Worm (Caenorhabditis elegans) whole organism, L3 larva: ENCODE measurements around the gene C53C11.1.

Experiments used
- R02D3.7 ChIP-seq: fragments of 150-350 bp; optimal IDR thresholded peaks from 2 replicates; lab custom pipeline; 2014; ENCODE audit warnings: missing biosample characterization, missing genetic modification characterization
- ZK546.5 ChIP-seq: sonication (generic microtip); optimal IDR thresholded peaks from 2 replicates; lab custom pipeline; 2017; ENCODE audit warnings: missing biosample characterization, missing genetic modification characterization
- aly-2 ChIP-seq: fragments of 150-350 bp; optimal IDR thresholded peaks from 2 replicates; lab custom pipeline; 2014; ENCODE audit warnings: missing biosample characterization, missing genetic modification characterization
- ama-1 ChIP-seq: fragments of 150-350 bp; optimal IDR thresholded peaks from 2 replicates; lab custom pipeline; 2018
- ceh-16 ChIP-seq: sonication (generic microtip); optimal IDR thresholded peaks from 2 replicates; lab custom pipeline; 2017; ENCODE audit warnings: missing biosample characterization, missing genetic modification characterization
- ceh-28 ChIP-seq: fragments of 150-350 bp; optimal IDR thresholded peaks from 2 replicates; lab custom pipeline; 2014; ENCODE audit warnings: missing biosample characterization, missing genetic modification reagents, missing genetic modification characterization
- ceh-82 ChIP-seq: fragments of 150-350 bp; optimal IDR thresholded peaks from 2 replicates; lab custom pipeline; 2014; ENCODE audit warnings: missing biosample characterization, missing genetic modification characterization
- ceh-9 ChIP-seq: sonication (generic microtip); optimal IDR thresholded peaks from 2 replicates; lab custom pipeline; 2018; ENCODE audit warnings: missing biosample characterization, missing genetic modification characterization
- daf-12 ChIP-seq: fragments of 150-350 bp; optimal IDR thresholded peaks from 2 replicates; lab custom pipeline; 2014; ENCODE audit warnings: missing biosample characterization, missing genetic modification reagents, missing genetic modification characterization
- egl-27 ChIP-seq: sonication (generic microtip); optimal IDR thresholded peaks from 4 replicates; lab custom pipeline; 2017; ENCODE audit warnings: missing biosample characterization, missing genetic modification reagents, missing genetic modification characterization
- egl-5 ChIP-seq: fragments of 150-350 bp; optimal IDR thresholded peaks from 2 replicates; lab custom pipeline; 2017; ENCODE audit warnings: missing biosample characterization, missing genetic modification reagents, missing genetic modification characterization, inconsistent platforms
- elt-1 ChIP-seq: fragments of 150-350 bp; optimal IDR thresholded peaks from 2 replicates; lab custom pipeline; 2014; ENCODE audit warnings: missing biosample characterization, missing genetic modification characterization
- elt-2 ChIP-seq: sonication (generic microtip); optimal IDR thresholded peaks from 2 replicates; lab custom pipeline; 2016; ENCODE audit warnings: missing genetic modification reagents, mild to moderate bottlenecking, missing genetic modification characterization, missing compliant biosample characterization
- elt-3 ChIP-seq, 3 experiments: fragments of 150-350 bp in 1 of 3; sonication (generic microtip) in 2 of 3; optimal IDR thresholded peaks; 2 replicates in 2 of 3; 4 replicates in 1 of 3; lab custom pipeline; 2014 to 2017; ENCODE audit warnings: missing biosample characterization in 3 of 3, missing genetic modification characterization in 3 of 3
- eor-1 ChIP-seq, 2 experiments: fragments of 150-350 bp; optimal IDR thresholded peaks; 2 replicates each; lab custom pipeline; 2014 to 2018; ENCODE audit warnings: missing biosample characterization in 2 of 2, missing genetic modification characterization in 2 of 2
- fkh-10 ChIP-seq: sonication (generic microtip); optimal IDR thresholded peaks from 2 replicates; lab custom pipeline; 2017; ENCODE audit warnings: missing biosample characterization, missing genetic modification reagents, missing genetic modification characterization
- fkh-2 ChIP-seq: fragments of 150-350 bp; optimal IDR thresholded peaks from 2 replicates; lab custom pipeline; 2014; ENCODE audit warnings: missing biosample characterization, missing genetic modification reagents, missing genetic modification characterization
- fos-1 ChIP-seq: fragments of 150-350 bp; optimal IDR thresholded peaks from 2 replicates; lab custom pipeline; 2014; ENCODE audit warnings: missing biosample characterization, missing genetic modification characterization
- jun-1 ChIP-seq: fragments of 150-350 bp; optimal IDR thresholded peaks from 2 replicates; lab custom pipeline; 2014; ENCODE audit warnings: missing biosample characterization, missing genetic modification reagents, missing genetic modification characterization
- lin-39 ChIP-seq: fragments of 150-350 bp; optimal IDR thresholded peaks from 2 replicates; lab custom pipeline; 2018; ENCODE audit warnings: missing biosample characterization, missing genetic modification reagents, missing genetic modification characterization
- mml-1 ChIP-seq: fragments of 150-350 bp; sonication (generic microtip); optimal IDR thresholded peaks from 3 replicates; lab custom pipeline; 2014; ENCODE audit warnings: missing biosample characterization, missing genetic modification characterization
- nhr-11 ChIP-seq: fragments of 150-350 bp; optimal IDR thresholded peaks from 2 replicates; lab custom pipeline; 2014; ENCODE audit warnings: missing biosample characterization, missing genetic modification characterization
- nhr-12 ChIP-seq: fragments of 150-350 bp; optimal IDR thresholded peaks from 2 replicates; lab custom pipeline; 2014; ENCODE audit warnings: missing biosample characterization, missing genetic modification characterization
- nhr-23 ChIP-seq: fragments of 150-350 bp; optimal IDR thresholded peaks from 2 replicates; lab custom pipeline; 2014; ENCODE audit warnings: missing biosample characterization, missing genetic modification reagents, missing genetic modification characterization
- nhr-25 ChIP-seq: sonication (generic microtip); optimal IDR thresholded peaks from 2 replicates; lab custom pipeline; 2017; ENCODE audit warnings: missing biosample characterization, missing genetic modification characterization
- nhr-28 ChIP-seq: fragments of 150-350 bp; optimal IDR thresholded peaks from 2 replicates; lab custom pipeline; 2014; ENCODE audit warnings: missing biosample characterization, missing genetic modification characterization
- nhr-43 ChIP-seq: sonication (generic microtip); optimal IDR thresholded peaks from 2 replicates; lab custom pipeline; 2016; ENCODE audit warnings: mild to moderate bottlenecking, missing genetic modification characterization, missing compliant biosample characterization; ENCODE audit not compliant: poor library complexity, severe bottlenecking
- nhr-67 ChIP-seq: fragments of 150-350 bp; optimal IDR thresholded peaks from 2 replicates; lab custom pipeline; 2014; ENCODE audit warnings: missing biosample characterization, missing genetic modification characterization
- nhr-77 ChIP-seq: fragments of 150-350 bp; optimal IDR thresholded peaks from 2 replicates; lab custom pipeline; 2014; ENCODE audit warnings: missing biosample characterization, missing genetic modification characterization
- pha-4 ChIP-seq: fragments of 150-350 bp; optimal IDR thresholded peaks from 2 replicates; lab custom pipeline; 2014; ENCODE audit warnings: missing biosample characterization, missing genetic modification reagents, missing genetic modification characterization
- snpc-4 ChIP-seq: fragments of 150-350 bp; optimal IDR thresholded peaks from 2 replicates; lab custom pipeline; 2014; ENCODE audit warnings: missing biosample characterization, missing genetic modification characterization
- unc-39 ChIP-seq: sonication (generic microtip); optimal IDR thresholded peaks from 4 replicates; lab custom pipeline; 2017; ENCODE audit warnings: missing biosample characterization, missing genetic modification characterization
- unc-62 ChIP-seq: fragments of 150-350 bp; sonication (generic microtip); optimal IDR thresholded peaks from 4 replicates; lab custom pipeline; 2014; ENCODE audit warnings: missing biosample characterization, missing genetic modification reagents, missing genetic modification characterization
- zag-1 ChIP-seq: fragments of 150-350 bp; optimal IDR thresholded peaks from 2 replicates; lab custom pipeline; 2014; ENCODE audit warnings: missing biosample characterization, missing genetic modification characterization
- ztf-11 ChIP-seq: fragments of 150-350 bp; optimal IDR thresholded peaks from 2 replicates; lab custom pipeline; 2014; ENCODE audit warnings: missing biosample characterization, missing genetic modification characterization
- ztf-4 ChIP-seq: fragments of 150-350 bp; optimal IDR thresholded peaks from 2 replicates; lab custom pipeline; 2014; ENCODE audit warnings: missing biosample characterization, missing genetic modification characterization

C53C11.1 gene

ce11 chrX:17359452-17359851 is 18.9 kb downstream of the C53C11.1 start, which contains the start of gene npr-36:
Gene npr-36, plus strand, starts transcription at chrX:17359752.
- no peak for TF ChIP-seq daf-12
- no peak for TF ChIP-seq egl-5 (tag; lab: Kevin White, UChicago)
- TF ChIP-seq ztf-11 (tag; lab: Kevin White, UChicago) = no peak
- TF ChIP-seq unc-62 (GFP tag; lab: Kevin White, UChicago) = no peak
- TF ChIP-seq unc-39 (tag; lab: Kevin White, UChicago) = no peak
- TF ChIP-seq aly-2 (tag; lab: Kevin White, UChicago) = no peak
- TF ChIP-seq nhr-25 (tag; lab: Kevin White, UChicago) = no peak
- no peak for TF ChIP-seq nhr-23 (tag; lab: Kevin White, UChicago)
- TF ChIP-seq zag-1 = no peak
- no peak for TF ChIP-seq elt-3 (tag; optimal IDR thresholded peaks at IDR 0.05; lab: Kevin White, UChicago)
- no peak for TF ChIP-seq ZK546.5 (tag; lab: Kevin White, UChicago)
- TF ChIP-seq pha-4 (tag; lab: Kevin White, UChicago) = no peak
- TF ChIP-seq nhr-12 (tag; lab: Kevin White, UChicago) = no peak
- TF ChIP-seq nhr-28 = no peak
- TF ChIP-seq fkh-10 (GFP tag; lab: Kevin White, UChicago) = no peak
- TF ChIP-seq jun-1 = no peak
- no peak for TF ChIP-seq elt-1
- no peak for TF ChIP-seq ztf-4 (tag; lab: Kevin White, UChicago)
- TF ChIP-seq ceh-82 (tag; lab: Kevin White, UChicago) = no peak

ce11 chrX:17362529-17362928 is 21.9 kb downstream of the C53C11.1 start, which contains the start of gene F10D7.11:
Gene F10D7.11, plus strand, starts transcription at chrX:17362829.
- TF ChIP-seq R02D3.7 (no peak), elt-2 (tag; lab: Kevin White, UChicago) (no peak), ZK546.5 (tag; lab: Kevin White, UChicago) (no peak), fos-1 (tag; lab: Kevin White, UChicago) (no peak), fkh-2 (tag; lab: Kevin White, UChicago) (no peak), mml-1 (tag; lab: Kevin White, UChicago) (no peak), jun-1 (no peak), nhr-43 (tag; lab: Kevin White, UChicago) (no peak), unc-39 (tag; lab: Kevin White, UChicago) (no peak), ama-1 (lab: Kevin White, UChicago) (no peak), ceh-28 (tag; lab: Kevin White, UChicago) (no peak), nhr-11 (tag; lab: Kevin White, UChicago) (no peak), egl-5 (tag; lab: Kevin White, UChicago) (no peak), eor-1 (tag; optimal IDR thresholded peaks at IDR 0.05; lab: Kevin White, UChicago) (no peak), ceh-16 (no peak), egl-27 (tag; lab: Kevin White, UChicago) (no peak)

ce11 chrX:17363491-17363890 is 22.9 kb downstream of the C53C11.1 start:
- no peak for TF ChIP-seq nhr-12 (tag; lab: Kevin White, UChicago)
- TF ChIP-seq ztf-11 (tag; lab: Kevin White, UChicago) = no peak
- no peak for TF ChIP-seq snpc-4
- no peak for TF ChIP-seq aly-2 (tag; lab: Kevin White, UChicago)
- TF ChIP-seq egl-5 (tag; lab: Kevin White, UChicago) = no peak
- TF ChIP-seq ceh-9 = no peak
- no peak for TF ChIP-seq fos-1 (tag; lab: Kevin White, UChicago)
- no peak for TF ChIP-seq nhr-43 (tag; lab: Kevin White, UChicago)
- no peak for TF ChIP-seq fkh-2 (tag; lab: Kevin White, UChicago)
- no peak for TF ChIP-seq nhr-77 (tag; lab: Kevin White, UChicago)
- TF ChIP-seq nhr-11 (tag; lab: Kevin White, UChicago) = no peak
- TF ChIP-seq nhr-67 (tag; lab: Kevin White, UChicago) = no peak
- TF ChIP-seq fkh-10 (GFP tag; lab: Kevin White, UChicago) = no peak
- no peak for TF ChIP-seq lin-39 (tag; lab: Kevin White, UChicago)
- TF ChIP-seq egl-27 (tag; lab: Kevin White, UChicago) = no peak
- no peak for TF ChIP-seq ceh-82 (tag; lab: Kevin White, UChicago)
- no peak for TF ChIP-seq unc-39 (tag; lab: Kevin White, UChicago)
- TF ChIP-seq ceh-16 = no peak
- TF ChIP-seq ztf-4 (tag; lab: Kevin White, UChicago) = no peak

- TF ChIP-seq pha-4 (tag; lab: Kevin White, UChicago) (peak; percentile 72), ceh-16 (no peak)
Measured at ce11 chrX:17368542-17368941, 28.0 kb downstream of the C53C11.1 start, which contains the start of gene mfsd-10. Gene mfsd-10, minus strand, starts transcription at chrX:17368642.
